Fruit fly (Drosophila melanogaster): ENCODE results near the gene Ubc84D.
A peak's percentile ranks its signal among the peaks of the same experiment; 100 is the strongest.

The Ubc84D gene

DNA sequence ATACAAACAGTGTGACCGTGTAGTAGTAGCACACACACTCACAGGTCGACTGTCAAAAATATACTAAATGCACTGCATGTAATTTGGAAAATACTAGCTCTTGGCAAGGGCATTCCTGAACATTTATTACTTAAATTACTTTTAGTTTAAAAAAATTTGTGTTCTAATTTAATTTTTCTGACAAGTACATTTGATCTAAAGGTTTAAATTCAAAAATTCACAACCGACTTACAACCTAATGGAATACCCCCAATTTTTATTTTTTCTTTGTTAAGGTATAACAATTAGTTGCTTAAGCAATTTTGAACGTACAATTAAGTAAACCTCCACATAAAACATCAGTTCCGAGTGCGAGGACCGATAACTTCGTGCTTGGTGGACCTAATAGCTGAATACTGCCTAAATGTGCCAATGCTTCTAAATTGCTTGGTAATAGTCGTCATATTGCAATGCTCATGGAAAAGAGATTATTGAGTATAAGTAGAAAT, 45.4 kb downstream of the Ubc84D start, which contains the start of gene CG1142 (continued):
- TF ChIP-seq gce (GFP tag; IDR thresholded peaks at IDR 0.05) (peak; percentile 99), zf30C (GFP tag; optimal IDR thresholded peaks at IDR 0.05) (peak; percentile 52), Antp (GFP tag; optimal IDR thresholded peaks at IDR 0.05) (peak; percentile 93), fru (optimal IDR thresholded peaks at IDR 0.05) (no peak), CG14667 (GFP tag; IDR thresholded peaks at IDR 0.05) (peak; percentile 96), NK7.1 (GFP tag; optimal IDR thresholded peaks at IDR 0.05) (peak; percentile 96), CG7745 (tag; optimal IDR thresholded peaks at IDR 0.05) (peak; percentile 97), CG3847 (GFP tag; IDR thresholded peaks at IDR 0.05) (peak; percentile 97), nom (GFP tag; optimal IDR thresholded peaks at IDR 0.05) (peak; percentile 93), pb (GFP tag; optimal IDR thresholded peaks at IDR 0.05) (peak; percentile 92), CG11398 (GFP tag; optimal IDR thresholded peaks at IDR 0.05) (peak; percentile 95), CG15011 (GFP tag; optimal IDR thresholded peaks at IDR 0.05) (peak; percentile 98), unpg (GFP tag; optimal IDR thresholded peaks at IDR 0.05) (peak; percentile 100), CG6272 (GFP tag; IDR thresholded peaks at IDR 0.05) (peak; percentile 90), CG1603 (tag; optimal IDR thresholded peaks at IDR 0.05) (peak; percentile 97), gcm2 (GFP tag; optimal IDR thresholded peaks at IDR 0.05) (peak; percentile 90), CG9727 (GFP tag; optimal IDR thresholded peaks at IDR 0.05) (peak; percentile 99), Pdp1 (GFP tag; optimal IDR thresholded peaks at IDR 0.05) (peak; percentile 97), Abd-B (GFP tag; optimal IDR thresholded peaks at IDR 0.05) (peak; percentile 98), CG9215 (GFP tag; IDR thresholded peaks at IDR 0.05) (peak; percentile 94), CG10366 (GFP tag; IDR thresholded peaks at IDR 0.05) (peak; percentile 98), jumu (GFP tag; optimal IDR thresholded peaks at IDR 0.05) (peak; percentile 92), CG10267 (tag; optimal IDR thresholded peaks at IDR 0.05) (peak; percentile 97), CG8281 (tag; optimal IDR thresholded peaks at IDR 0.05) (peak; percentile 93), Gsc (GFP tag; IDR thresholded peaks at IDR 0.05) (peak; percentile 77; the same call in 1 of the 2 replicates), da (GFP tag; optimal IDR thresholded peaks at IDR 0.05) (peak; percentile 96), CG4404 (GFP tag; IDR thresholded peaks at IDR 0.05) (peak; percentile 96), CG10462 (GFP tag; optimal IDR thresholded peaks at IDR 0.05) (peak; percentile 98), Nf-YB (GFP tag; optimal IDR thresholded peaks at IDR 0.05) (peak; percentile 91), kni (GFP tag; optimal IDR thresholded peaks at IDR 0.05) (peak; percentile 89), Bdp1 (GFP tag; optimal IDR thresholded peaks at IDR 0.05) (peak; percentile 92), nau (GFP tag; optimal IDR thresholded peaks at IDR 0.05) (peak; percentile 94), CG30403 (GFP tag; optimal IDR thresholded peaks at IDR 0.05) (peak; percentile 98), CG8388 (GFP tag; optimal IDR thresholded peaks at IDR 0.05) (peak; percentile 99), gsb (GFP tag; IDR thresholded peaks at IDR 0.05) (peak; percentile 97), slp2 (GFP tag; optimal IDR thresholded peaks at IDR 0.05) (peak; percentile 94), knrl (GFP tag; IDR thresholded peaks at IDR 0.05; ENCODE audit: partially characterized antibody) (no peak), CG4282 (GFP tag; optimal IDR thresholded peaks at IDR 0.05) (peak; percentile 66), CG12769 (tag; optimal IDR thresholded peaks at IDR 0.05) (peak; percentile 98), Med (GFP tag) (peak; percentile 99), CG31441 (GFP tag; IDR thresholded peaks at IDR 0.05) (peak; percentile 99), CG32767 (GFP tag; IDR thresholded peaks at IDR 0.05) (peak; percentile 98), gfzf (GFP tag; optimal IDR thresholded peaks at IDR 0.05) (peak; percentile 72), NFAT (GFP tag; IDR thresholded peaks at IDR 0.05) (peak; percentile 98), CG14441 (GFP tag; IDR thresholded peaks at IDR 0.05) (peak; percentile 98), CG12299 (tag; optimal IDR thresholded peaks at IDR 0.05) (peak; percentile 98), Eip74EF (GFP tag; optimal IDR thresholded peaks at IDR 0.05) (peak in 1 of 2 experiments; percentile 99), CG6689 (GFP tag; IDR thresholded peaks at IDR 0.05) (peak; percentile 98), Lhr (GFP tag; optimal IDR thresholded peaks at IDR 0.05) (peak; percentile 98), CG17802 (tag; optimal IDR thresholded peaks at IDR 0.05) (peak; percentile 93)
